Fruit fly (Drosophila melanogaster): ENCODE data around the gene sov.
A peak's percentile ranks its signal among the peaks of the same experiment; 100 is the strongest.

sov gene

DNA sequence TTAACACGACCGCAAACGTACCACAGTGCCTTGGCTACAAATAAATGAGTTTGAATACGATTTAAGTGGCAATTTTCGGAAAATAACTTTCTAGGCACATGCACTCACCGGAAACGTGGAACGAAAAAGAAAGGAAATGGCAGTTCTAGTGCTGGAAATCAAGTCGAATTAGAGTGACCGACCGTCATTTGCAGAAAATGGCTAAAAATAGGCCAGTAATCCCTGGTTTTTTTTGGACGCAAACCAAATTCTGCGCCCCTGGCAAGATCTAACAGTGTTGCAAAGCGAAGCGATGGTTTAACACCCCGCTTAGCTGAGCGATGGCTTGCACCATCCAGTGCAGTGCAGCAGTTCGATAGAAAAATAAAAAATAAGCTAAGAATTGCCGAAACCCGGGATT lies 12.0 kb upstream of the sov start, which contains the start of gene RpL17:
TSS of gene RpL17 (minus strand) at position 151 of the 400 bp plus-strand sequence.
- peak; percentile 42; the same call in 1 of the 2 replicates for TF ChIP-seq al (GFP tag; IDR thresholded peaks at IDR 0.05)
- TF ChIP-seq Dek (tag; optimal IDR thresholded peaks at IDR 0.05): peak; percentile 76
- peak; percentile 70 for TF ChIP-seq CG7372 (GFP tag; IDR thresholded peaks at IDR 0.05)
- peak; percentile 65 for TF ChIP-seq ssp (GFP tag; IDR thresholded peaks at IDR 0.05)
- peak; percentile 39 for TF ChIP-seq Abd-B (GFP tag; optimal IDR thresholded peaks at IDR 0.05)
- peak; percentile 89 for TF ChIP-seq B-H2 (GFP tag; optimal IDR thresholded peaks at IDR 0.05)
- TF ChIP-seq D19B (GFP tag; optimal IDR thresholded peaks at IDR 0.05): peak; percentile 39
- TF ChIP-seq CG9727 (GFP tag; optimal IDR thresholded peaks at IDR 0.05): peak; percentile 84
- peak; percentile 80 for TF ChIP-seq CG32772 (GFP tag; IDR thresholded peaks at IDR 0.05)
- peak; percentile 99 for TF ChIP-seq Ets97D (GFP tag; optimal IDR thresholded peaks at IDR 0.05)
- TF ChIP-seq trem (tag; optimal IDR thresholded peaks at IDR 0.05): peak; percentile 13
- TF ChIP-seq Hr39 (optimal IDR thresholded peaks at IDR 0.05): no peak
- TF ChIP-seq pum (GFP tag; optimal IDR thresholded peaks at IDR 0.05): peak; percentile 69
- TF ChIP-seq vvl (GFP tag; IDR thresholded peaks at IDR 0.05): peak; percentile 90
- TF ChIP-seq CG15479 (GFP tag; optimal IDR thresholded peaks at IDR 0.05): no peak
- TF ChIP-seq mld (GFP tag; IDR thresholded peaks at IDR 0.05; ENCODE audit: partially characterized antibody): no peak
- peak; percentile 84 for TF ChIP-seq CG4707 (GFP tag; optimal IDR thresholded peaks at IDR 0.05)
- TF ChIP-seq sim (GFP tag; IDR thresholded peaks at IDR 0.05): peak; percentile 65
- peak; percentile 85 for TF ChIP-seq nau (GFP tag; optimal IDR thresholded peaks at IDR 0.05)
- TF ChIP-seq CTCF (GFP tag; optimal IDR thresholded peaks at IDR 0.05): peak; percentile 61
- TF ChIP-seq CG14050 (GFP tag; IDR thresholded peaks at IDR 0.05): peak; percentile 69; the same call in 2 of the 3 replicates
- peak; percentile 93 for TF ChIP-seq Mes4 (GFP tag; optimal IDR thresholded peaks at IDR 0.05)
- peak; percentile 52 for TF ChIP-seq Dp (GFP tag; optimal IDR thresholded peaks at IDR 0.05)
- no peak for TF ChIP-seq unc-4 (GFP tag; IDR thresholded peaks at IDR 0.05; ENCODE audit: partially characterized antibody)
- TF ChIP-seq tna (GFP tag; IDR thresholded peaks at IDR 0.05; ENCODE audit: partially characterized antibody): no peak
- TF ChIP-seq D (optimal IDR thresholded peaks at IDR 0.05): peak; percentile 17
- TF ChIP-seq D (GFP tag; optimal IDR thresholded peaks at IDR 0.05): peak; percentile 54
- peak; percentile 93 for TF ChIP-seq CG13624 (GFP tag; optimal IDR thresholded peaks at IDR 0.05)
- TF ChIP-seq Hey (tag; optimal IDR thresholded peaks at IDR 0.05): peak; percentile 86
- peak; percentile 67 for TF ChIP-seq CG17359 (tag; optimal IDR thresholded peaks at IDR 0.05)
- peak; percentile 95 for TF ChIP-seq caup (GFP tag; optimal IDR thresholded peaks at IDR 0.05; ENCODE audit: severe bottlenecking)
- TF ChIP-seq nerfin-2 (GFP tag; IDR thresholded peaks at IDR 0.05; ENCODE audit: partially characterized antibody): no peak
- peak; percentile 89 for TF ChIP-seq CG10543 (GFP tag; optimal IDR thresholded peaks at IDR 0.05)
- peak; percentile 27 for TF ChIP-seq CG15696 (tag; optimal IDR thresholded peaks at IDR 0.05)
- TF ChIP-seq CG15514 (GFP tag; optimal IDR thresholded peaks at IDR 0.05): peak; percentile 90
- peak; percentile 84 for TF ChIP-seq CG9609 (GFP tag; optimal IDR thresholded peaks at IDR 0.05)
- TF ChIP-seq CG17912 (GFP tag; optimal IDR thresholded peaks at IDR 0.05): peak; percentile 95
- TF ChIP-seq gem (tag; optimal IDR thresholded peaks at IDR 0.05): peak; percentile 68
- TF ChIP-seq CG7271 (tag; optimal IDR thresholded peaks at IDR 0.05): peak; percentile 87
- TF ChIP-seq CG1792 (GFP tag; optimal IDR thresholded peaks at IDR 0.05): peak; percentile 63
- TF ChIP-seq yki (optimal IDR thresholded peaks at IDR 0.05): no peak
- TF ChIP-seq CG10147 (GFP tag; optimal IDR thresholded peaks at IDR 0.05): peak; percentile 70
- TF ChIP-seq gsb (GFP tag; IDR thresholded peaks at IDR 0.05): peak; percentile 68
- peak; percentile 72 for TF ChIP-seq Nf-YB (GFP tag; optimal IDR thresholded peaks at IDR 0.05)
- TF ChIP-seq CG18011 (GFP tag; optimal IDR thresholded peaks at IDR 0.05): peak; percentile 80
- peak; percentile 92 for TF ChIP-seq Dbx (GFP tag; IDR thresholded peaks at IDR 0.05)
- TF ChIP-seq CG15073 (GFP tag; optimal IDR thresholded peaks at IDR 0.05): no peak
- TF ChIP-seq run (tag; optimal IDR thresholded peaks at IDR 0.05): peak; percentile 74
- peak; percentile 23; the same call in 1 of the 4 replicates for TF ChIP-seq Gug (GFP tag; IDR thresholded peaks at IDR 0.05)
- TF ChIP-seq ara (GFP tag; IDR thresholded peaks at IDR 0.05): peak; percentile 84
- TF ChIP-seq CG34422 (GFP tag; IDR thresholded peaks at IDR 0.05): peak; percentile 78
- peak; percentile 86 for TF ChIP-seq CHES-1-like (GFP tag; optimal IDR thresholded peaks at IDR 0.05)
